Fruit fly (Drosophila melanogaster) whole organism, embryonic: ENCODE data around the gene RhoGDI.

Experiments used
- Aef1 ChIP-seq: fragments of 200-800 bp; sonication (Bioruptor generic); IDR thresholded peaks from 3 replicates; pipeline ENCODE4 v1.3.6; 2022; ENCODE audit warnings: missing biosample characterization, missing genetic modification characterization
- CG12219 ChIP-seq: fragments of 200-800 bp; sonication (Bioruptor generic); optimal IDR thresholded peaks from 3 replicates; lab custom pipeline; 2018; ENCODE audit warnings: missing biosample characterization, mild to moderate bottlenecking, missing genetic modification characterization
- CG12391 ChIP-seq: fragments of 200-800 bp; sonication (Bioruptor generic); optimal IDR thresholded peaks from 3 replicates; lab custom pipeline; 2018; ENCODE audit warnings: missing biosample characterization, mild to moderate bottlenecking, missing genetic modification characterization, moderate library complexity
- CG13287 ChIP-seq: fragments of 200-800 bp; sonication (Bioruptor generic); IDR thresholded peaks from 2 replicates; pipeline ENCODE4 v1.3.6; 2022; ENCODE audit warnings: missing biosample characterization, missing genetic modification characterization; ENCODE audit not compliant: partially characterized antibody
- CG13424 ChIP-seq: fragments of 200-800 bp; sonication (Bioruptor generic); optimal IDR thresholded peaks from 2 replicates; lab custom pipeline; 2019; ENCODE audit warnings: missing biosample characterization, mild to moderate bottlenecking, missing genetic modification characterization, moderate library complexity
- CG13894 ChIP-seq: fragments of 200-800 bp; sonication (Bioruptor generic); optimal IDR thresholded peaks from 3 replicates; lab custom pipeline; 2018; ENCODE audit warnings: missing biosample characterization, mild to moderate bottlenecking, missing genetic modification characterization, moderate library complexity
- CG17568 ChIP-seq: fragments of 200-800 bp; sonication (Bioruptor generic); optimal IDR thresholded peaks from 2 replicates; lab custom pipeline; 2018; ENCODE audit warnings: missing biosample characterization, mild to moderate bottlenecking, missing genetic modification characterization, moderate library complexity
- CG18011 ChIP-seq: fragments of 200-800 bp; sonication (Bioruptor generic); optimal IDR thresholded peaks from 2 replicates; lab custom pipeline; 2017; ENCODE audit warnings: missing biosample characterization, missing genetic modification characterization, mild to moderate bottlenecking, moderate library complexity, missing genotype
- CG2116 ChIP-seq: fragments of 200-800 bp; sonication (Bioruptor generic); optimal IDR thresholded peaks from 3 replicates; lab custom pipeline; 2018; ENCODE audit warnings: missing biosample characterization, mild to moderate bottlenecking, missing genetic modification characterization
- CG2678 ChIP-seq: fragments of 200-800 bp; sonication (Bioruptor generic); optimal IDR thresholded peaks from 3 replicates; lab custom pipeline; 2019; ENCODE audit warnings: missing biosample characterization, mild to moderate bottlenecking, missing genetic modification characterization, moderate library complexity
- CG2712 ChIP-seq: fragments of 200-800 bp; optimal IDR thresholded peaks from 3 replicates; lab custom pipeline; 2019; ENCODE audit warnings: missing biosample characterization, mild to moderate bottlenecking, missing genetic modification characterization, moderate library complexity
- CG3065 ChIP-seq: fragments of 200-800 bp; sonication (Bioruptor generic); optimal IDR thresholded peaks from 2 replicates; lab custom pipeline; 2016; ENCODE audit warnings: missing biosample characterization, missing genetic modification characterization
- CG34224 ChIP-seq: fragments of 200-800 bp; sonication (Bioruptor generic); IDR thresholded peaks from 3 replicates; pipeline ENCODE4 v1.3.6; 2022; ENCODE audit warnings: missing biosample characterization, missing genetic modification characterization; ENCODE audit not compliant: partially characterized antibody
- CG34422 ChIP-seq: fragments of 200-800 bp; sonication (Bioruptor generic); IDR thresholded peaks from 3 replicates; pipeline ENCODE4 v1.3.6; 2022; ENCODE audit warnings: missing biosample characterization, missing genetic modification characterization
- CG43689 ChIP-seq: fragments of 200-800 bp; sonication (Bioruptor generic); IDR thresholded peaks from 2 replicates; pipeline ENCODE4 v1.3.6; 2022; ENCODE audit warnings: missing biosample characterization, missing genetic modification characterization
- CG7357 ChIP-seq: fragments of 200-800 bp; sonication (Bioruptor generic); IDR thresholded peaks from 3 replicates; pipeline ENCODE4 v1.3.6; 2022; ENCODE audit warnings: missing biosample characterization, missing genetic modification characterization
- CG7745 ChIP-seq: fragments of 200-800 bp; sonication (Bioruptor generic); optimal IDR thresholded peaks from 2 replicates; lab custom pipeline; 2018; ENCODE audit warnings: missing biosample characterization, mild to moderate bottlenecking, missing genetic modification characterization, moderate library complexity
- Dad ChIP-seq: fragments of 200-800 bp; sonication (Bioruptor generic); optimal IDR thresholded peaks from 3 replicates; lab custom pipeline; 2016; ENCODE audit warnings: missing biosample characterization, missing genetic modification characterization
- Dek ChIP-seq: fragments of 200-800 bp; sonication (Bioruptor generic); optimal IDR thresholded peaks from 3 replicates; lab custom pipeline; 2019; ENCODE audit warnings: missing biosample characterization, mild to moderate bottlenecking, missing genetic modification characterization, moderate library complexity
- Dref ChIP-seq: fragments of 200-800 bp; sonication (Bioruptor generic); IDR thresholded peaks from 2 replicates; pipeline ENCODE4 v1.3.6; 2022; ENCODE audit warnings: missing biosample characterization, missing genetic modification characterization
- Jarid2 ChIP-seq: fragments of 200-800 bp; sonication (Bioruptor generic); optimal IDR thresholded peaks from 3 replicates; lab custom pipeline; 2017; ENCODE audit warnings: mild to moderate bottlenecking, missing biosample characterization, missing genetic modification reagents, missing genetic modification characterization
- NC2α ChIP-seq: fragments of 200-800 bp; sonication (Bioruptor generic); optimal IDR thresholded peaks from 2 replicates; lab custom pipeline; 2016; ENCODE audit warnings: missing biosample characterization, missing genetic modification characterization
- NFAT ChIP-seq: fragments of 200-800 bp; sonication (Bioruptor generic); IDR thresholded peaks from 2 replicates; pipeline ENCODE4 v1.3.6; 2022; ENCODE audit warnings: missing biosample characterization, missing genetic modification characterization
- NK7.1 ChIP-seq: fragments of 200-800 bp; sonication (Bioruptor generic); optimal IDR thresholded peaks from 3 replicates; lab custom pipeline; 2016; ENCODE audit warnings: missing biosample characterization, missing genetic modification characterization
- Nf-YC ChIP-seq: fragments of 200-800 bp; optimal IDR thresholded peaks from 3 replicates; lab custom pipeline; 2019; ENCODE audit warnings: missing biosample characterization, mild to moderate bottlenecking, missing genetic modification characterization, moderate library complexity
- Side ChIP-seq: fragments of 200-800 bp; sonication (Bioruptor generic); optimal IDR thresholded peaks from 2 replicates; lab custom pipeline; 2016; ENCODE audit warnings: missing biosample characterization, missing genetic modification characterization
- Sin3A ChIP-seq: fragments of >200 bp; optimal IDR thresholded peaks from 2 replicates; lab custom pipeline; 2018
- Xbp1 ChIP-seq: fragments of 200-800 bp; sonication (Bioruptor generic); optimal IDR thresholded peaks from 3 replicates; lab custom pipeline; 2016; ENCODE audit warnings: missing biosample characterization, mild to moderate bottlenecking, missing genetic modification characterization
- abd-A ChIP-seq: fragments of 200-800 bp; sonication (Bioruptor generic); optimal IDR thresholded peaks from 3 replicates; lab custom pipeline; 2019; ENCODE audit warnings: missing biosample characterization, mild to moderate bottlenecking, missing genetic modification characterization, moderate library complexity
- al ChIP-seq: fragments of 200-800 bp; sonication (Bioruptor generic); IDR thresholded peaks from 2 replicates; pipeline ENCODE4 v1.3.6; 2022; ENCODE audit warnings: missing biosample characterization, missing genetic modification characterization
- corto ChIP-seq: fragments of 200-800 bp; sonication (Bioruptor generic); optimal IDR thresholded peaks from 2 replicates; lab custom pipeline; 2016; ENCODE audit warnings: missing biosample characterization, mild to moderate bottlenecking, missing genetic modification characterization, moderate library complexity
- dm ChIP-seq: fragments of 200-800 bp; sonication (Bioruptor generic); optimal IDR thresholded peaks from 3 replicates; lab custom pipeline; 2016; ENCODE audit warnings: missing biosample characterization, missing genetic modification characterization
- fru ChIP-seq: fragments of >200 bp; optimal IDR thresholded peaks from 2 replicates; lab custom pipeline; 2017
- fu2 ChIP-seq: fragments of 200-800 bp; sonication (Bioruptor generic); optimal IDR thresholded peaks from 2 replicates; lab custom pipeline; 2016; ENCODE audit warnings: missing biosample characterization, missing genetic modification characterization
- grau ChIP-seq: fragments of 200-800 bp; optimal IDR thresholded peaks from 3 replicates; lab custom pipeline; 2019; ENCODE audit warnings: missing biosample characterization, mild to moderate bottlenecking, missing genetic modification characterization, moderate library complexity
- grn ChIP-seq: fragments of 200-800 bp; sonication (Bioruptor generic); optimal IDR thresholded peaks from 3 replicates; lab custom pipeline; 2017; ENCODE audit warnings: missing biosample characterization, missing genetic modification characterization
- hkb ChIP-seq, 2 experiments: fragments of 200-800 bp in 1 of 2; fragments of >200 bp in 1 of 2; sonication (Bioruptor generic) in 1 of 2; IDR thresholded peaks in 1 of 2; optimal IDR thresholded peaks in 1 of 2; 2 replicates each; pipeline versions ENCODE4 v1.3.6 to Lab custom; 2017 to 2022; ENCODE audit warnings: missing biosample characterization in 1 of 2, missing genetic modification characterization in 1 of 2
- lab ChIP-seq: fragments of 200-800 bp; sonication (Bioruptor generic); optimal IDR thresholded peaks from 3 replicates; lab custom pipeline; 2017; ENCODE audit warnings: missing biosample characterization, missing genetic modification characterization, mild to moderate bottlenecking, moderate library complexity, missing genetic modification reagents
- mld ChIP-seq: fragments of 200-800 bp; sonication (Bioruptor generic); IDR thresholded peaks from 3 replicates; pipeline ENCODE4 v1.3.6; 2022; ENCODE audit warnings: missing biosample characterization, missing genetic modification characterization; ENCODE audit not compliant: partially characterized antibody
- nmo ChIP-seq: fragments of 200-800 bp; sonication (Bioruptor generic); optimal IDR thresholded peaks from 2 replicates; lab custom pipeline; 2018; ENCODE audit warnings: missing biosample characterization, mild to moderate bottlenecking, missing genetic modification characterization, moderate library complexity
- pho ChIP-seq: fragments of 200-800 bp; sonication (Bioruptor generic); optimal IDR thresholded peaks from 2 replicates; lab custom pipeline; 2016; ENCODE audit warnings: missing biosample characterization, missing genetic modification characterization
- sd ChIP-seq: fragments of 200-800 bp; sonication (Bioruptor generic); optimal IDR thresholded peaks from 3 replicates; lab custom pipeline; 2018; ENCODE audit warnings: missing biosample characterization, mild to moderate bottlenecking, missing genetic modification characterization, moderate library complexity
- shn ChIP-seq: fragments of 200-800 bp; sonication (Bioruptor generic); optimal IDR thresholded peaks from 3 replicates; lab custom pipeline; 2016; ENCODE audit warnings: missing biosample characterization, missing genetic modification characterization
- tup ChIP-seq: fragments of 200-800 bp; sonication (Bioruptor generic); optimal IDR thresholded peaks from 2 replicates; lab custom pipeline; 2016; ENCODE audit warnings: missing biosample characterization, mild to moderate bottlenecking, missing genetic modification characterization, moderate library complexity
- vnd ChIP-seq: fragments of 200-800 bp; sonication (Bioruptor generic); IDR thresholded peaks from 3 replicates; pipeline ENCODE4 v1.3.6; 2022; ENCODE audit warnings: missing biosample characterization, missing genetic modification characterization; ENCODE audit not compliant: partially characterized antibody
- vvl ChIP-seq: fragments of 200-800 bp; sonication (Bioruptor generic); IDR thresholded peaks from 2 replicates; pipeline ENCODE4 v1.3.6; 2022; ENCODE audit warnings: missing biosample characterization, missing genetic modification characterization
- zen2 ChIP-seq: fragments of 200-800 bp; sonication (Bioruptor generic); IDR thresholded peaks from 3 replicates; pipeline ENCODE4 v1.3.6; 2022; ENCODE audit warnings: missing biosample characterization, missing genetic modification characterization; ENCODE audit not compliant: partially characterized antibody
- zfh2 ChIP-seq: fragments of 200-800 bp; sonication (Bioruptor generic); optimal IDR thresholded peaks from 2 replicates; lab custom pipeline; 2016; ENCODE audit warnings: missing biosample characterization, missing genetic modification characterization

RhoGDI gene

dm6 chr3L:19896892-19897684 is 31.5 kb upstream of the RhoGDI start (continued):
- TF ChIP-seq NC2α (GFP tag; lab: Kevin White, UChicago) (no peak), grn (GFP tag; lab: Kevin White, UChicago) (no peak), grau (tag; lab: Kevin White, UChicago) (peak; percentile 24), Xbp1 (GFP tag; lab: Kevin White, UChicago) (peak; percentile 64), abd-A (tag; lab: Kevin White, UChicago) (no peak), NFAT (GFP tag; lab: Robert Waterston, UW) (peak; percentile 9; the same call in 1 of the 2 replicates), fu2 (GFP tag; lab: Kevin White, UChicago) (peak; percentile 15), NK7.1 (no peak), CG34422 (peak; percentile 47; the same call in 1 of the 3 replicates), nmo (GFP tag; lab: Kevin White, UChicago) (peak; percentile 28), corto (no peak), Aef1 (GFP tag; lab: Robert Waterston, UW) (no peak), zfh2 (peak; percentile 3), Sin3A (peak; percentile 27), Dek (tag; lab: Kevin White, UChicago) (no peak), hkb (optimal IDR thresholded peaks at IDR 0.05; lab: Kevin White, UChicago) (no peak), hkb (GFP tag; IDR thresholded peaks at IDR 0.05; lab: Robert Waterston, UW) (no peak), CG13287 (GFP tag; lab: Robert Waterston, UW) (peak; percentile 33; the same call in 1 of the 2 replicates), vvl (0 out of 2 replicates have a peak, but pooled peaks have one; percentile 12), CG13894 (tag; lab: Kevin White, UChicago) (no peak), CG17568 (no peak), sd (tag; lab: Kevin White, UChicago) (no peak), CG34224 (GFP tag; lab: Robert Waterston, UW) (0 out of 3 replicates have a peak, but pooled peaks have one; percentile 59), CG3065 (GFP tag; lab: Kevin White, UChicago) (no peak), lab (GFP tag; lab: Kevin White, UChicago) (peak; percentile 33), CG18011 (GFP tag; lab: Kevin White, UChicago) (peak; percentile 94), CG7357 (no peak), Side (peak; percentile 30), Dref (GFP tag; lab: Robert Waterston, UW) (peak; percentile 59), CG7745 (tag; lab: Kevin White, UChicago) (no peak), CG12219 (GFP tag; lab: Kevin White, UChicago) (no peak), CG43689 (GFP tag; lab: Robert Waterston, UW) (no peak), al (GFP tag; lab: Robert Waterston, UW) (no peak), mld (GFP tag; lab: Robert Waterston, UW) (no peak), Nf-YC (tag; lab: Kevin White, UChicago) (peak; percentile 11), fru (lab: Kevin White, UChicago) (peak; percentile 54), zen2 (GFP tag; lab: Robert Waterston, UW) (peak; percentile 39; the same call in 2 of the 3 replicates), dm (no peak), Jarid2 (GFP tag; lab: Kevin White, UChicago) (no peak), CG2712 (tag; lab: Kevin White, UChicago) (no peak), CG2116 (GFP tag; lab: Kevin White, UChicago) (peak; percentile 61), vnd (GFP tag; lab: Robert Waterston, UW) (no peak), Dad (peak; percentile 11), CG12391 (tag; lab: Kevin White, UChicago) (peak; percentile 51), shn (GFP tag; lab: Kevin White, UChicago) (peak; percentile 41), CG2678 (tag; lab: Kevin White, UChicago) (no peak), tup (no peak), pho (GFP tag; lab: Kevin White, UChicago) (peak; percentile 24), CG13424 (tag; lab: Kevin White, UChicago) (peak; percentile 7)
